Worm (Caenorhabditis elegans): ENCODE data around the gene nstp-4.

- TF ChIP-seq nhr-47 (tag; optimal IDR thresholded peaks at IDR 0.05) (no peak), nhr-12 (tag; optimal IDR thresholded peaks at IDR 0.05) (no peak), ztf-11 (tag; optimal IDR thresholded peaks at IDR 0.05) (no peak), ama-1 (optimal IDR thresholded peaks at IDR 0.05) (no peak), nhr-237 (tag; optimal IDR thresholded peaks at IDR 0.05) (no peak), ceh-82 (tag; optimal IDR thresholded peaks at IDR 0.05) (no peak), nhr-77 (tag; optimal IDR thresholded peaks at IDR 0.05) (no peak), egl-27 (tag; optimal IDR thresholded peaks at IDR 0.05) (no peak), snu-23 (GFP tag; optimal IDR thresholded peaks at IDR 0.05) (no peak), unc-62 (GFP tag; optimal IDR thresholded peaks at IDR 0.05) (no peak), aly-2 (tag; optimal IDR thresholded peaks at IDR 0.05) (no peak)
Measured at ce11 chrII:340224-340623, 48.4 kb upstream of the nstp-4 start, which contains the start of gene clc-31.
